Fruit fly (Drosophila melanogaster): Measurements from ENCODE around the gene CG42467.

Gene CG42467

dm6 chr2L:3737003-3737662, 36.0 kb downstream of the CG42467 start (continued):
- TF ChIP-seq Sox102F (GFP tag; optimal IDR thresholded peaks at IDR 0.05) (no peak), fkh (GFP tag; optimal IDR thresholded peaks at IDR 0.05) (no peak), vri (GFP tag; optimal IDR thresholded peaks at IDR 0.05) (no peak), CG31627 (GFP tag; optimal IDR thresholded peaks at IDR 0.05) (no peak), CG8319 (GFP tag; optimal IDR thresholded peaks at IDR 0.05) (no peak), lz (GFP tag; optimal IDR thresholded peaks at IDR 0.05) (no peak), CG6163 (GFP tag; IDR thresholded peaks at IDR 0.05) (no peak), Blimp-1 (GFP tag; optimal IDR thresholded peaks at IDR 0.05) (no peak), CG9139 (GFP tag; optimal IDR thresholded peaks at IDR 0.05) (no peak), esn (GFP tag; optimal IDR thresholded peaks at IDR 0.05) (no peak), ss (GFP tag; optimal IDR thresholded peaks at IDR 0.05) (no peak), dac (GFP tag; optimal IDR thresholded peaks at IDR 0.05) (no peak), pdm3 (GFP tag; optimal IDR thresholded peaks at IDR 0.05) (no peak), Hr4 (GFP tag; optimal IDR thresholded peaks at IDR 0.05) (no peak), CG11902 (GFP tag; optimal IDR thresholded peaks at IDR 0.05) (no peak), Hr38 (GFP tag; optimal IDR thresholded peaks at IDR 0.05) (no peak), spab (GFP tag; optimal IDR thresholded peaks at IDR 0.05) (no peak), CG34406 (GFP tag; optimal IDR thresholded peaks at IDR 0.05) (peak; percentile 13), eg (GFP tag; IDR thresholded peaks at IDR 0.05) (0 out of 3 replicates have a peak, but pooled peaks have one; percentile 28), CG1621 (tag; optimal IDR thresholded peaks at IDR 0.05) (no peak), topi (GFP tag; optimal IDR thresholded peaks at IDR 0.05) (no peak), Gug (GFP tag; IDR thresholded peaks at IDR 0.05) (no peak), Lpt (GFP tag; optimal IDR thresholded peaks at IDR 0.05) (no peak), CG11762 (GFP tag; optimal IDR thresholded peaks at IDR 0.05; ENCODE audit: insufficient read depth) (no peak)

DNA sequence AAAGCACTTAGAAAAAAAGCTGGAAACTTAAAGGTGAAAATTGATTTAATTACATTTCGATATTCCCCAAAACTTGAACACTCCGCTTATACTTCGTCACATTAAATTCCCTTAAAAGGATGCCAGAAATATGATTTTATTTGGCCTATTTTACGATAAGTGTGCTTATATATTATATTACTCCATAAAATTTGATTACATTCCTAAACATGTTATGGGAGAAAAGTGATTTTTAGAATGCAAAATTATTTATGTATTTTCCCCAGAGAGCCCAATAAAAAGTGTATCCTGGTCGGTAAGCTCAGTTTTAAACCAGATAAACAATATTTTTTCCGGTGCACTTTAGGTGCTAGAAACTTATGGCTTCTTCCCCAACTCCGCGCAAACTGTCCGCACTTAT, 36.6 kb downstream of the CG42467 start:
- TF ChIP-seq Ets96B (tag; optimal IDR thresholded peaks at IDR 0.05) (peak; percentile 14), Hr39 (GFP tag; optimal IDR thresholded peaks at IDR 0.05) (no peak), CG11294 (GFP tag; IDR thresholded peaks at IDR 0.05) (no peak), CG1621 (tag; optimal IDR thresholded peaks at IDR 0.05) (no peak), Sox14 (GFP tag; optimal IDR thresholded peaks at IDR 0.05) (no peak), Hr4 (GFP tag; optimal IDR thresholded peaks at IDR 0.05) (peak; percentile 58), net (GFP tag; optimal IDR thresholded peaks at IDR 0.05) (no peak), CG6854 (GFP tag; optimal IDR thresholded peaks at IDR 0.05) (no peak), salr (GFP tag; optimal IDR thresholded peaks at IDR 0.05) (peak in 1 of 2 experiments; percentile 1), cyc (GFP tag; optimal IDR thresholded peaks at IDR 0.05) (no peak), achi (GFP tag; optimal IDR thresholded peaks at IDR 0.05) (peak; percentile 31), Gug (GFP tag; IDR thresholded peaks at IDR 0.05) (no peak), eg (GFP tag; IDR thresholded peaks at IDR 0.05) (no peak), CG3919 (GFP tag; optimal IDR thresholded peaks at IDR 0.05) (no peak), svp (GFP tag) (peak; percentile 57), topi (GFP tag; optimal IDR thresholded peaks at IDR 0.05) (no peak), OdsH (GFP tag; optimal IDR thresholded peaks at IDR 0.05) (peak; percentile 34), CG4318 (GFP tag; optimal IDR thresholded peaks at IDR 0.05) (peak; percentile 16), fd59A (GFP tag; optimal IDR thresholded peaks at IDR 0.05) (no peak), CG10669 (GFP tag; optimal IDR thresholded peaks at IDR 0.05) (no peak), Met (GFP tag; optimal IDR thresholded peaks at IDR 0.05) (no peak), CG11902 (GFP tag; optimal IDR thresholded peaks at IDR 0.05) (no peak), Lpt (GFP tag; optimal IDR thresholded peaks at IDR 0.05) (no peak), CG16779 (tag; optimal IDR thresholded peaks at IDR 0.05) (no peak), CG6276 (GFP tag; optimal IDR thresholded peaks at IDR 0.05) (peak; percentile 2), CG6792 (GFP tag; optimal IDR thresholded peaks at IDR 0.05) (no peak), Hr38 (GFP tag; optimal IDR thresholded peaks at IDR 0.05) (no peak), Eip78C (GFP tag) (peak; percentile 88), CG32006 (GFP tag; optimal IDR thresholded peaks at IDR 0.05) (peak; percentile 60), Sox102F (GFP tag; optimal IDR thresholded peaks at IDR 0.05) (no peak), Eip75B (GFP tag; optimal IDR thresholded peaks at IDR 0.05) (no peak)
